Worm (Caenorhabditis elegans): ENCODE results near the gene F35C5.12.

Gene F35C5.12

DNA sequence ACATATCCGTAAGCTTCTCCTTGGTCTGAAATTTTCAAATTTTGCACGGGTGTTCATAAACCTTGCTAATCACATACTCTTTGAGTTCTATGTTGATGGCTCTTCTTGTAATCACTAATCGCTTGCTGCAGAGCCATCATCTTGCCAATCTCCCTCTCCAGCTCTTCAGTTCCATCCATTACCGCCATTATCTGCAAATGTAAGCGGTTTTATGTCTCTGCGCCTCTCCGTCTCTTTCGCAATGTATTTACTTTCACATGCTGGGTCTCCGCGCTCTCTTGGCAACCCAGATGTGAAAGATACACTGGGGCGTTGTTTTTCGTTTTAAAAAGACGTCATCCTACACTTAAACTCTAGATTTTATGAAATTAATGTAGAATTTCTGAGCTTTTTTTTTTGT, 38.9 kb upstream of the F35C5.12 start:
- TF ChIP-seq blmp-1 (tag; optimal IDR thresholded peaks at IDR 0.05) (no peak), pha-4 (tag; optimal IDR thresholded peaks at IDR 0.05) (peak; percentile 61), sem-2 (GFP tag; optimal IDR thresholded peaks at IDR 0.05) (no peak), ces-1 (GFP tag; optimal IDR thresholded peaks at IDR 0.05) (peak; percentile 52), nhr-76 (tag; optimal IDR thresholded peaks at IDR 0.05) (no peak), lsy-2 (tag; optimal IDR thresholded peaks at IDR 0.05) (peak; percentile 24), ceh-39 (tag; optimal IDR thresholded peaks at IDR 0.05) (no peak), hlh-1 (tag; optimal IDR thresholded peaks at IDR 0.05) (peak; percentile 1), unc-62 (GFP tag; optimal IDR thresholded peaks at IDR 0.05) (peak; percentile 34), elt-1 (tag; optimal IDR thresholded peaks at IDR 0.05; ENCODE audit: borderline replicate concordance, insufficient read depth) (peak; percentile 24), ham-2 (GFP tag; optimal IDR thresholded peaks at IDR 0.05) (peak; percentile 77), unc-120 (tag; optimal IDR thresholded peaks at IDR 0.05; ENCODE audit: poor library complexity, severe bottlenecking) (peak; percentile 54), nhr-2 (tag; optimal IDR thresholded peaks at IDR 0.05) (no peak), zip-8 (tag; optimal IDR thresholded peaks at IDR 0.05) (no peak)

DNA sequence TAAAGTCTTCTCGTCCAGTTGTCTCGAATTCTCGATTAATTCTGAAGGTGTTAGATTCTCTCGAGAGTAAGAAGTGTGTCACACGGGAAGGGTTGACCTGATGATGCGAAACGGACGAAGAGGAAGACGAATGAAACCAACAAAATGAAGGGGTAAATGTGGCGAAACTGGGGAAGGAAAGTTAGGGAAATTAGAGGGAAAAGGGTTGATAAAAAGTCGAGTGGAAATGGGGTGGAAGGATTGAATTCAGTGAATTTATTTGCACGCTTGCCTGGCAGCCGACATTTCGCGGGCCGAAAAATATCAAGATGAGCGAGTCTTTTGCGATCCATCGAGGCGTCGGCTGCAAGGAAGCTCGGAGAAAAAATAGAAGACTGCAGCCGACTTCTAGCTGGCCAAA, 33.8 kb upstream of the F35C5.12 start, which contains the start of gene F58G1.7:
F58G1.7 (minus strand) TSS at position 101 of the 400 bp plus-strand sequence.
- no peak for TF ChIP-seq ceh-43 (GFP tag; optimal IDR thresholded peaks at IDR 0.05)
- no peak for TF ChIP-seq nhr-2 (tag; optimal IDR thresholded peaks at IDR 0.05)
- no peak for TF ChIP-seq unc-120 (tag; optimal IDR thresholded peaks at IDR 0.05; ENCODE audit: poor library complexity, severe bottlenecking)
- no peak for TF ChIP-seq hlh-1 (tag; optimal IDR thresholded peaks at IDR 0.05)
- no peak for TF ChIP-seq sptf-1 (tag; optimal IDR thresholded peaks at IDR 0.05)
- TF ChIP-seq pha-4 (tag; optimal IDR thresholded peaks at IDR 0.05) = no peak
- no peak for TF ChIP-seq M03D4.4 (tag; optimal IDR thresholded peaks at IDR 0.05)
- no peak for TF ChIP-seq nhr-12 (tag; optimal IDR thresholded peaks at IDR 0.05)
- no peak for TF ChIP-seq unc-62 (GFP tag; optimal IDR thresholded peaks at IDR 0.05)
- TF ChIP-seq lin-32 (GFP tag; optimal IDR thresholded peaks at IDR 0.05) = no peak
- TF ChIP-seq elt-3 (tag; optimal IDR thresholded peaks at IDR 0.05) = no peak
- no peak for TF ChIP-seq flh-1 (GFP tag; optimal IDR thresholded peaks at IDR 0.05)
- TF ChIP-seq cnd-1 (tag; optimal IDR thresholded peaks at IDR 0.05) = no peak
- TF ChIP-seq nhr-237 (tag; optimal IDR thresholded peaks at IDR 0.05) = no peak
- no peak for TF ChIP-seq lin-13 (tag; optimal IDR thresholded peaks at IDR 0.05)
- TF ChIP-seq ceh-83 (GFP tag; optimal IDR thresholded peaks at IDR 0.05) = no peak

DNA sequence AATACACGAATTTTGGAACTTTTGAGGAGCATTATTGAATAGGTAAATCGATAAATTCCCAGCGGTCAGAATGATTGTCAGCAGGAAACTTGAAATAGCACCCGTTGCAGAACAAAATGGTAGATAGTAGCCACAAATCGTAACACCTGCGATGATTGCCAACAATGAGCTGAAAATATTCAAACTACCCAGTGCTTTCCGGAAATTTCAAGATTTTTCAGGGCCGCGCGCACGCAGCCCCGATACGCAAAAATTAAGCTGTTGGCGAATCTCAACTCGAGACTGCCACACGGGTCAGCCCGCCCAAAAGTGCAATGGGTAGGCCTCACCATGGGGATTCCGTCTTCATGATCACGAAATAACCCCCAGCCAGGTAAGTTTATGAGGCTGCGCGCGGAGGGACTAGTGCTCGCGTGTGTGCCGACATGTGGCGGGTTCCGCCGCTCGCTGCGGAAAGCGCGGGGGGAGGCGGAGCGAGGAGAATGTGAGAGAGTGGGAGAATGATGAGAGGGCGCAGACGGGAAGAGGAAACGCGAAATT, 30.3 kb upstream of the F35C5.12 start:
- TF ChIP-seq mep-1 (tag; optimal IDR thresholded peaks at IDR 0.05) = peak; percentile 57
- TF ChIP-seq M03D4.4 (tag; optimal IDR thresholded peaks at IDR 0.05) = peak; percentile 77
- peak; percentile 69 for TF ChIP-seq sem-2 (GFP tag; optimal IDR thresholded peaks at IDR 0.05)
- TF ChIP-seq ceh-39 (tag; optimal IDR thresholded peaks at IDR 0.05) = peak; percentile 53
- TF ChIP-seq mab-5 (tag; optimal IDR thresholded peaks at IDR 0.05) = no peak
- peak; percentile 71 for TF ChIP-seq ceh-83 (GFP tag; optimal IDR thresholded peaks at IDR 0.05)
- TF ChIP-seq elt-1 (tag; optimal IDR thresholded peaks at IDR 0.05; ENCODE audit: borderline replicate concordance, insufficient read depth) = no peak
- peak; percentile 52 for TF ChIP-seq unc-120 (tag; optimal IDR thresholded peaks at IDR 0.05; ENCODE audit: poor library complexity, severe bottlenecking)
- no peak for TF ChIP-seq unc-62 (GFP tag; optimal IDR thresholded peaks at IDR 0.05)
- TF ChIP-seq lin-13 (tag; optimal IDR thresholded peaks at IDR 0.05) = peak; percentile 89
- peak; percentile 1 for TF ChIP-seq nhr-237 (tag; optimal IDR thresholded peaks at IDR 0.05)
- no peak for TF ChIP-seq nhr-12 (tag; optimal IDR thresholded peaks at IDR 0.05)
- TF ChIP-seq pha-4 (tag; optimal IDR thresholded peaks at IDR 0.05) = peak; percentile 76
- TF ChIP-seq ztf-11 (tag; optimal IDR thresholded peaks at IDR 0.05) = peak; percentile 29
- no peak for TF ChIP-seq zip-8 (tag; optimal IDR thresholded peaks at IDR 0.05)
- peak; percentile 21 for TF ChIP-seq ces-1 (GFP tag; optimal IDR thresholded peaks at IDR 0.05)
- TF ChIP-seq flh-1 (GFP tag; optimal IDR thresholded peaks at IDR 0.05) = no peak
- peak; percentile 53 for TF ChIP-seq tbx-8 (GFP tag; optimal IDR thresholded peaks at IDR 0.05)
- no peak for TF ChIP-seq blmp-1 (tag; optimal IDR thresholded peaks at IDR 0.05)
- TF ChIP-seq ham-2 (GFP tag; optimal IDR thresholded peaks at IDR 0.05) = peak; percentile 69
- peak; percentile 77 for TF ChIP-seq sptf-1 (tag; optimal IDR thresholded peaks at IDR 0.05)
- peak; percentile 34 for TF ChIP-seq ceh-43 (GFP tag; optimal IDR thresholded peaks at IDR 0.05)
- TF ChIP-seq mls-2 (tag; optimal IDR thresholded peaks at IDR 0.05) = peak; percentile 76
- TF ChIP-seq bed-3 (GFP tag; optimal IDR thresholded peaks at IDR 0.05) = peak; percentile 61
- TF ChIP-seq elt-3 (tag; optimal IDR thresholded peaks at IDR 0.05) = peak; percentile 82
- peak; percentile 79 for TF ChIP-seq drap-1 (GFP tag; optimal IDR thresholded peaks at IDR 0.05)
- TF ChIP-seq lsy-2 (tag; optimal IDR thresholded peaks at IDR 0.05) = peak; percentile 48
- TF ChIP-seq cnd-1 (tag; optimal IDR thresholded peaks at IDR 0.05) = peak; percentile 85
- peak; percentile 30 for TF ChIP-seq lin-32 (GFP tag; optimal IDR thresholded peaks at IDR 0.05)
- TF ChIP-seq nhr-28 (tag; optimal IDR thresholded peaks at IDR 0.05) = no peak
- TF ChIP-seq snpc-4 (tag; optimal IDR thresholded peaks at IDR 0.05) = no peak
